Fruit fly (Drosophila melanogaster) whole organism, embryonic: ENCODE data around the gene Sbf.

Experiments
- CG1024 ChIP-seq: fragments of 200-800 bp; sonication (Bioruptor generic); IDR thresholded peaks from 2 replicates; pipeline ENCODE4 v1.3.6; 2022; ENCODE audit warnings: missing biosample characterization, missing genetic modification characterization
- CG11085 ChIP-seq: fragments of 200-800 bp; sonication (Bioruptor generic); IDR thresholded peaks from 2 replicates; pipeline ENCODE4 v1.3.6; 2022; ENCODE audit warnings: missing biosample characterization, missing genetic modification characterization
- CG11093 ChIP-seq: fragments of 200-800 bp; sonication (Bioruptor generic); IDR thresholded peaks from 3 replicates; pipeline ENCODE4 v1.3.6; 2022; ENCODE audit warnings: missing biosample characterization, missing genetic modification characterization
- CG11504 ChIP-seq: fragments of 200-800 bp; sonication (Bioruptor generic); optimal IDR thresholded peaks from 3 replicates; lab custom pipeline; 2019; ENCODE audit warnings: missing biosample characterization, mild to moderate bottlenecking, missing genetic modification characterization, moderate library complexity
- CG12769 ChIP-seq: fragments of 200-800 bp; sonication (Bioruptor generic); optimal IDR thresholded peaks from 2 replicates; lab custom pipeline; 2019; ENCODE audit warnings: missing biosample characterization, mild to moderate bottlenecking, missing genetic modification characterization, moderate library complexity
- CG13624 ChIP-seq: fragments of 200-800 bp; sonication (Bioruptor generic); optimal IDR thresholded peaks from 2 replicates; lab custom pipeline; 2016; ENCODE audit warnings: missing biosample characterization, missing genetic modification characterization
- CG15011 ChIP-seq: fragments of 200-800 bp; sonication (Bioruptor generic); optimal IDR thresholded peaks from 3 replicates; lab custom pipeline; 2018; ENCODE audit warnings: missing biosample characterization, mild to moderate bottlenecking, missing genetic modification characterization
- CG16779 ChIP-seq: fragments of 200-800 bp; sonication (Bioruptor generic); IDR thresholded peaks from 2 replicates; pipeline ENCODE4 v1.3.6; 2022; ENCODE audit warnings: missing biosample characterization, missing genetic modification characterization
- CG16815 ChIP-seq: fragments of 200-800 bp; sonication (Bioruptor generic); optimal IDR thresholded peaks from 3 replicates; lab custom pipeline; 2017; ENCODE audit warnings: missing biosample characterization, mild to moderate bottlenecking, missing genetic modification characterization
- CG17361 ChIP-seq: fragments of 200-800 bp; sonication (Bioruptor generic); IDR thresholded peaks from 3 replicates; pipeline ENCODE4 v1.3.6; 2022; ENCODE audit warnings: missing biosample characterization, missing genetic modification characterization
- CG1792 ChIP-seq: fragments of 200-800 bp; sonication (Bioruptor generic); optimal IDR thresholded peaks from 2 replicates; lab custom pipeline; 2016; ENCODE audit warnings: missing biosample characterization, missing genetic modification characterization
- CG18262 ChIP-seq: fragments of 200-800 bp; optimal IDR thresholded peaks from 3 replicates; lab custom pipeline; 2019; ENCODE audit warnings: missing biosample characterization, mild to moderate bottlenecking, missing genetic modification characterization, moderate library complexity
- CG2678 ChIP-seq: fragments of 200-800 bp; sonication (Bioruptor generic); optimal IDR thresholded peaks from 3 replicates; lab custom pipeline; 2019; ENCODE audit warnings: missing biosample characterization, mild to moderate bottlenecking, missing genetic modification characterization, moderate library complexity
- CG2712 ChIP-seq: fragments of 200-800 bp; optimal IDR thresholded peaks from 3 replicates; lab custom pipeline; 2019; ENCODE audit warnings: missing biosample characterization, mild to moderate bottlenecking, missing genetic modification characterization, moderate library complexity
- CG31365 ChIP-seq: fragments of 200-800 bp; sonication (Bioruptor generic); optimal IDR thresholded peaks from 2 replicates; lab custom pipeline; 2018; ENCODE audit warnings: missing biosample characterization, mild to moderate bottlenecking, missing genetic modification characterization
- CG31388 ChIP-seq: fragments of 200-800 bp; sonication (Bioruptor generic); optimal IDR thresholded peaks from 2 replicates; lab custom pipeline; 2016; ENCODE audit warnings: missing biosample characterization, missing genetic modification characterization
- CG3163 ChIP-seq: fragments of 200-800 bp; sonication (Bioruptor generic); optimal IDR thresholded peaks from 3 replicates; lab custom pipeline; 2016; ENCODE audit warnings: missing biosample characterization, missing genetic modification characterization
- CG3407 ChIP-seq: fragments of 200-800 bp; sonication (Bioruptor generic); optimal IDR thresholded peaks from 2 replicates; lab custom pipeline; 2018; ENCODE audit warnings: missing biosample characterization, mild to moderate bottlenecking, missing genetic modification characterization
- CG4617 ChIP-seq: fragments of 200-800 bp; sonication (Bioruptor generic); optimal IDR thresholded peaks from 3 replicates; lab custom pipeline; 2016; ENCODE audit warnings: missing biosample characterization, missing genetic modification characterization, borderline replicate concordance
- CG6683 ChIP-seq: fragments of 200-800 bp; sonication (Bioruptor generic); optimal IDR thresholded peaks from 2 replicates; lab custom pipeline; 2017; ENCODE audit warnings: missing biosample characterization, mild to moderate bottlenecking, missing genetic modification characterization, missing genetic modification reagents
- CG7963 ChIP-seq: fragments of 200-800 bp; sonication (Bioruptor generic); IDR thresholded peaks from 3 replicates; pipeline ENCODE4 v1.3.6; 2022; ENCODE audit warnings: missing biosample characterization, missing genetic modification characterization; ENCODE audit not compliant: partially characterized antibody
- CG8089 ChIP-seq: fragments of 200-800 bp; sonication (Bioruptor generic); optimal IDR thresholded peaks from 3 replicates; lab custom pipeline; 2016; ENCODE audit warnings: missing biosample characterization, missing genetic modification characterization
- CG8765 ChIP-seq: fragments of 200-800 bp; sonication (Bioruptor generic); IDR thresholded peaks from 2 replicates; pipeline ENCODE4 v1.3.6; 2022; ENCODE audit warnings: missing biosample characterization, missing genetic modification characterization
- CTCF ChIP-seq: fragments of 200-800 bp; sonication (Bioruptor generic); optimal IDR thresholded peaks from 2 replicates; lab custom pipeline; 2017; ENCODE audit warnings: missing biosample characterization, mild to moderate bottlenecking, missing genetic modification characterization, moderate library complexity
- Dbx ChIP-seq: fragments of 200-800 bp; sonication (Bioruptor generic); IDR thresholded peaks from 3 replicates; pipeline ENCODE4 v1.3.6; 2022; ENCODE audit warnings: missing biosample characterization, missing genetic modification characterization
- Ets97D ChIP-seq: fragments of 200-800 bp; sonication (Bioruptor generic); optimal IDR thresholded peaks from 3 replicates; lab custom pipeline; 2016; ENCODE audit warnings: missing biosample characterization, missing genetic modification characterization
- Fer2 ChIP-seq: fragments of 200-800 bp; sonication (Bioruptor generic); optimal IDR thresholded peaks from 2 replicates; lab custom pipeline; 2018; ENCODE audit warnings: missing biosample characterization, mild to moderate bottlenecking, missing genetic modification characterization, moderate library complexity
- HLH54F ChIP-seq: fragments of 200-800 bp; sonication (Bioruptor generic); optimal IDR thresholded peaks from 3 replicates; lab custom pipeline; 2016; ENCODE audit warnings: missing biosample characterization, missing genetic modification characterization
- HmgD ChIP-seq: fragments of 200-800 bp; sonication (Bioruptor generic); optimal IDR thresholded peaks from 3 replicates; lab custom pipeline; 2016; ENCODE audit warnings: missing biosample characterization, missing genetic modification characterization
- Lpt ChIP-seq: fragments of >200 bp; optimal IDR thresholded peaks from 2 replicates; lab custom pipeline; 2018; ENCODE audit warnings: missing biosample characterization, missing genetic modification characterization
- Oaz ChIP-seq: fragments of 200-800 bp; sonication (Bioruptor generic); IDR thresholded peaks from 2 replicates; pipeline ENCODE4 v1.3.6; 2022; ENCODE audit warnings: missing biosample characterization, missing genetic modification characterization
- Pdp1 ChIP-seq, 2 experiments: fragments of 200-800 bp; sonication (Bioruptor generic); optimal IDR thresholded peaks; 3 replicates each; lab custom pipeline; 2016; ENCODE audit warnings: missing biosample characterization in 2 of 2, missing genetic modification characterization in 2 of 2, mild to moderate bottlenecking in 1 of 2, moderate library complexity in 1 of 2
- Sry-β ChIP-seq: fragments of 200-800 bp; sonication (Bioruptor generic); optimal IDR thresholded peaks from 2 replicates; lab custom pipeline; 2018; ENCODE audit warnings: missing biosample characterization, mild to moderate bottlenecking, missing genetic modification characterization, moderate library complexity
- Trl ChIP-seq, 3 experiments: fragments of >200 bp in 2 of 3; fragments of 200-800 bp in 1 of 3; sonication (Bioruptor generic) in 1 of 3; optimal IDR thresholded peaks; 2 replicates in 1 of 3; 3 replicates in 2 of 3; lab custom pipeline; 2016 to 2017; ENCODE audit warnings: missing biosample characterization in 1 of 3, missing genetic modification characterization in 1 of 3
- ac ChIP-seq: fragments of 200-800 bp; sonication (Bioruptor generic); optimal IDR thresholded peaks from 3 replicates; lab custom pipeline; 2017; ENCODE audit warnings: missing biosample characterization, mild to moderate bottlenecking, missing genetic modification characterization
- az2 ChIP-seq: fragments of 200-800 bp; sonication (Bioruptor generic); optimal IDR thresholded peaks from 3 replicates; lab custom pipeline; 2016; ENCODE audit warnings: missing biosample characterization, missing genetic modification characterization
- bcd ChIP-seq: fragments of 200-800 bp; sonication (Bioruptor generic); optimal IDR thresholded peaks from 2 replicates; lab custom pipeline; 2017; ENCODE audit warnings: missing biosample characterization, mild to moderate bottlenecking, missing genetic modification characterization
- bowl ChIP-seq: fragments of 200-800 bp; sonication (Bioruptor generic); IDR thresholded peaks from 2 replicates; pipeline ENCODE4 v1.3.6; 2022; ENCODE audit warnings: missing biosample characterization, missing genetic modification characterization
- cad ChIP-seq: fragments of >200 bp; optimal IDR thresholded peaks from 2 replicates; lab custom pipeline; 2017; ENCODE audit warnings: missing biosample characterization, missing genetic modification characterization
- cwo ChIP-seq: fragments of 200-800 bp; sonication (Bioruptor generic); optimal IDR thresholded peaks from 3 replicates; lab custom pipeline; 2017; ENCODE audit warnings: missing biosample characterization, missing genetic modification characterization, mild to moderate bottlenecking, moderate library complexity, missing genetic modification reagents
- eve ChIP-seq, 2 experiments: fragments of >200 bp; optimal IDR thresholded peaks; 2 replicates each; lab custom pipeline; 2017; ENCODE audit warnings: missing biosample characterization in 2 of 2, missing genetic modification characterization in 2 of 2
- fd102C ChIP-seq: fragments of 200-800 bp; sonication (Bioruptor generic); optimal IDR thresholded peaks from 2 replicates; lab custom pipeline; 2018; ENCODE audit warnings: missing biosample characterization, mild to moderate bottlenecking, missing genetic modification characterization, moderate library complexity
- gsb ChIP-seq: fragments of 200-800 bp; sonication (Bioruptor generic); IDR thresholded peaks from 2 replicates; pipeline ENCODE4 v1.3.6; 2022; ENCODE audit warnings: missing biosample characterization, missing genetic modification characterization
- lilli ChIP-seq: fragments of 200-800 bp; sonication (Bioruptor generic); optimal IDR thresholded peaks from 3 replicates; lab custom pipeline; 2016; ENCODE audit warnings: missing biosample characterization, missing genetic modification characterization
- phol ChIP-seq: fragments of 200-800 bp; sonication (Bioruptor generic); optimal IDR thresholded peaks from 3 replicates; lab custom pipeline; 2018; ENCODE audit warnings: missing biosample characterization, mild to moderate bottlenecking, missing genetic modification characterization, moderate library complexity
- trem ChIP-seq: fragments of 200-800 bp; optimal IDR thresholded peaks from 3 replicates; lab custom pipeline; 2019; ENCODE audit warnings: missing biosample characterization, mild to moderate bottlenecking, missing genetic modification characterization, moderate library complexity
- ttk ChIP-seq: fragments of 200-800 bp; sonication (Bioruptor generic); IDR thresholded peaks from 2 replicates; pipeline ENCODE4 v2.1.2; 2022; ENCODE audit warnings: missing biosample characterization, missing genetic modification characterization
- twi ChIP-seq: fragments of 200-800 bp; optimal IDR thresholded peaks from 2 replicates; lab custom pipeline; 2019; ENCODE audit warnings: missing biosample characterization, mild to moderate bottlenecking, missing genetic modification characterization, moderate library complexity
- usp ChIP-seq: fragments of >200 bp; optimal IDR thresholded peaks from 2 replicates; lab custom pipeline; 2017; ENCODE audit warnings: missing biosample characterization, missing genetic modification characterization
- zfh1 ChIP-seq: fragments of 200-800 bp; sonication (Bioruptor generic); IDR thresholded peaks from 3 replicates; pipeline ENCODE4 v1.3.6; 2022; ENCODE audit warnings: missing biosample characterization, missing genetic modification characterization

Gene Sbf

dm6 chr3R:11760669-11761387, 35.9 kb downstream of the Sbf start (continued):
- TF ChIP-seq CG8089 (GFP tag; lab: Kevin White, UChicago), result peak; percentile 100
- peak; percentile 79 for TF ChIP-seq CTCF (GFP tag; lab: Kevin White, UChicago)
- TF ChIP-seq Fer2, result peak; percentile 99
- no peak for TF ChIP-seq CG17361 (GFP tag; lab: Robert Waterston, UW)
- TF ChIP-seq Oaz (GFP tag; lab: Robert Waterston, UW), result no peak
- TF ChIP-seq CG2678, result peak; percentile 100
- TF ChIP-seq CG15011 (GFP tag; lab: Kevin White, UChicago), result peak; percentile 100
- TF ChIP-seq CG16815 (GFP tag; lab: Kevin White, UChicago), result peak; percentile 100
- no peak for TF ChIP-seq CG11085
- no peak for TF ChIP-seq Lpt
- no peak for TF ChIP-seq ttk (GFP tag; lab: Robert Waterston, UW)
- peak; percentile 99 for TF ChIP-seq CG6683
- TF ChIP-seq Ets97D (GFP tag; lab: Kevin White, UChicago), result peak; percentile 97
- peak; percentile 100 for TF ChIP-seq CG18262 (tag; lab: Kevin White, UChicago)
- TF ChIP-seq CG3407 (GFP tag; lab: Kevin White, UChicago), result peak; percentile 99
- peak; percentile 96 for TF ChIP-seq CG31365 (tag; lab: Kevin White, UChicago)
- peak; percentile 95 to 100 for TF ChIP-seq eve (GFP tag; optimal IDR thresholded peaks at IDR 0.05; lab: Kevin White, UChicago)
- peak; percentile 100 for TF ChIP-seq HmgD (GFP tag; lab: Kevin White, UChicago)
- peak; percentile 81 for TF ChIP-seq Sry-β (GFP tag; lab: Kevin White, UChicago)
- TF ChIP-seq zfh1 (GFP tag; lab: Robert Waterston, UW), result no peak
- TF ChIP-seq CG31388 (GFP tag; lab: Kevin White, UChicago), result peak; percentile 99
- peak; percentile 99 for TF ChIP-seq fd102C (GFP tag; lab: Kevin White, UChicago)
- peak; percentile 100 for TF ChIP-seq HLH54F (GFP tag; lab: Kevin White, UChicago)
- TF ChIP-seq gsb (GFP tag; lab: Robert Waterston, UW), result no peak
- TF ChIP-seq CG2712 (tag; lab: Kevin White, UChicago), result peak; percentile 100
- TF ChIP-seq CG11504 (tag; lab: Kevin White, UChicago), result peak; percentile 99
- peak; percentile 100 for TF ChIP-seq CG13624 (GFP tag; lab: Kevin White, UChicago)
- TF ChIP-seq phol (tag; lab: Kevin White, UChicago), result peak; percentile 99
- peak; percentile 100 for TF ChIP-seq CG1792 (GFP tag; lab: Kevin White, UChicago)
- TF ChIP-seq CG7963 (GFP tag; lab: Robert Waterston, UW), result no peak
- TF ChIP-seq bowl (GFP tag; lab: Robert Waterston, UW), result no peak
- peak; percentile 99 for TF ChIP-seq cwo
- peak; percentile 99 for TF ChIP-seq twi (tag; lab: Kevin White, UChicago)
- TF ChIP-seq CG11093 (GFP tag; lab: Robert Waterston, UW), result peak; percentile 99
- peak; percentile 100 for TF ChIP-seq bcd
- TF ChIP-seq Trl (optimal IDR thresholded peaks at IDR 0.05; lab: Kevin White, UChicago), result peak; percentile 97 to 100
- TF ChIP-seq Trl (GFP tag; optimal IDR thresholded peaks at IDR 0.05; lab: Kevin White, UChicago), result peak; percentile 100
- TF ChIP-seq CG12769, result peak; percentile 100
- TF ChIP-seq CG3163 (GFP tag; lab: Kevin White, UChicago), result peak; percentile 100
- peak; percentile 100 for TF ChIP-seq CG4617
- peak; percentile 100 for TF ChIP-seq Pdp1 (GFP tag; optimal IDR thresholded peaks at IDR 0.05; lab: Kevin White, UChicago)
- TF ChIP-seq Dbx (GFP tag; lab: Robert Waterston, UW), result no peak
- TF ChIP-seq ac (GFP tag; lab: Kevin White, UChicago), result peak; percentile 99
- peak; percentile 100 for TF ChIP-seq lilli (GFP tag; lab: Kevin White, UChicago)
- TF ChIP-seq trem (tag; lab: Kevin White, UChicago), result peak; percentile 97
- TF ChIP-seq CG8765, result no peak
- peak; percentile 100 for TF ChIP-seq az2
- TF ChIP-seq CG16779, result no peak
- TF ChIP-seq CG1024, result no peak
- no peak for TF ChIP-seq cad
- TF ChIP-seq usp (GFP tag; lab: Kevin White, UChicago), result no peak
